Worm (Caenorhabditis elegans) whole organism, young adult: ENCODE data around the gene cwp-1.
A peak's percentile ranks its signal among the peaks of the same experiment; 100 is the strongest.

Source experiments
- C17E4.6 ChIP-seq: fragments of 200-800 bp; sonication (Bioruptor generic); IDR thresholded peaks from 2 replicates; pipeline ENCODE4 v1.3.6; 2022; ENCODE audit warnings: missing genetic modification reagents, missing genetic modification characterization, missing compliant biosample characterization
- F22D6.2 ChIP-seq: sonication (generic microtip); optimal IDR thresholded peaks from 2 replicates; lab custom pipeline; 2016; ENCODE audit warnings: mild to moderate bottlenecking, missing genetic modification characterization, missing compliant biosample characterization
- F33H1.4 ChIP-seq: fragments of 200-800 bp; sonication (Bioruptor generic); IDR thresholded peaks from 2 replicates; pipeline ENCODE4 v1.3.6; 2022; ENCODE audit warnings: missing genetic modification reagents, missing genetic modification characterization, missing compliant biosample characterization
- F37B4.10 ChIP-seq: fragments of 200-800 bp; sonication (Bioruptor generic); IDR thresholded peaks from 2 replicates; pipeline ENCODE4 v1.3.6; 2022; ENCODE audit warnings: missing genetic modification characterization, missing compliant biosample characterization
- F39B2.1 ChIP-seq: fragments of 200-800 bp; sonication (Bioruptor generic); IDR thresholded peaks from 2 replicates; pipeline ENCODE4 v1.3.6; 2022; ENCODE audit warnings: missing genetic modification reagents, missing genetic modification characterization, missing compliant biosample characterization
- F55B11.4 ChIP-seq: sonication (generic microtip); optimal IDR thresholded peaks from 2 replicates; lab custom pipeline; 2016; ENCODE audit warnings: missing compliant biosample characterization, missing genetic modification characterization, borderline replicate concordance; ENCODE audit not compliant: insufficient read depth
- K11D2.4 ChIP-seq: fragments of 200-800 bp; sonication (Bioruptor generic); IDR thresholded peaks from 2 replicates; pipeline ENCODE4 v1.3.6; 2022; ENCODE audit warnings: missing genetic modification reagents, missing genetic modification characterization, missing compliant biosample characterization
- T26A5.8 ChIP-seq: sonication (generic microtip); optimal IDR thresholded peaks from 2 replicates; lab custom pipeline; 2016; ENCODE audit warnings: missing genetic modification characterization, missing compliant biosample characterization
- Y67H2A.10 ChIP-seq: fragments of 200-800 bp; sonication (Bioruptor generic); conservative IDR thresholded peaks from 2 replicates; pipeline ENCODE4 v1.3.6; 2022; ENCODE audit warnings: missing genetic modification reagents, missing genetic modification characterization, missing compliant biosample characterization
- Y79H2A.3 ChIP-seq: fragments of 200-800 bp; sonication (Bioruptor generic); conservative IDR thresholded peaks from 2 replicates; pipeline ENCODE4 v1.3.6; 2022; ENCODE audit warnings: missing genetic modification reagents, missing genetic modification characterization, missing compliant biosample characterization
- ZK185.1 ChIP-seq: sonication (generic microtip); optimal IDR thresholded peaks from 2 replicates; lab custom pipeline; 2016; ENCODE audit warnings: mild to moderate bottlenecking, missing genetic modification characterization, missing compliant biosample characterization; ENCODE audit not compliant: poor library complexity, severe bottlenecking
- akir-1 ChIP-seq: fragments of 200-800 bp; sonication (Bioruptor generic); optimal IDR thresholded peaks from 2 replicates; lab custom pipeline; 2018; ENCODE audit warnings: mild to moderate bottlenecking, missing genetic modification characterization, moderate library complexity, missing compliant biosample characterization
- aptf-2 ChIP-seq: fragments of 200-800 bp; sonication (Bioruptor generic); conservative IDR thresholded peaks from 2 replicates; pipeline ENCODE4 v1.3.6; 2022; ENCODE audit warnings: missing genetic modification reagents, missing genetic modification characterization, missing compliant biosample characterization
- athp-1 ChIP-seq: sonication (generic microtip); optimal IDR thresholded peaks from 2 replicates; lab custom pipeline; 2017; ENCODE audit warnings: mild to moderate bottlenecking, missing genetic modification characterization, missing compliant biosample characterization
- attf-3 ChIP-seq: fragments of 200-800 bp; sonication (Bioruptor generic); conservative IDR thresholded peaks from 2 replicates; pipeline ENCODE4 v1.3.6; 2022; ENCODE audit warnings: missing genetic modification reagents, missing genetic modification characterization, missing compliant biosample characterization
- attf-6 ChIP-seq: fragments of 200-800 bp; sonication (Bioruptor generic); IDR thresholded peaks from 2 replicates; pipeline ENCODE4 v1.3.6; 2022; ENCODE audit warnings: missing genetic modification reagents, missing genetic modification characterization, missing compliant biosample characterization
- ceh-40 ChIP-seq: fragments of 200-800 bp; sonication (Bioruptor generic); IDR thresholded peaks from 2 replicates; pipeline ENCODE4 v1.3.6; 2022; ENCODE audit warnings: missing genetic modification characterization, missing compliant biosample characterization
- ceh-91 ChIP-seq: fragments of 200-800 bp; sonication (Bioruptor generic); IDR thresholded peaks from 2 replicates; pipeline ENCODE4 v1.3.6; 2022; ENCODE audit warnings: missing genetic modification reagents, missing genetic modification characterization, missing compliant biosample characterization
- chd-7 ChIP-seq: sonication (generic microtip); optimal IDR thresholded peaks from 2 replicates; lab custom pipeline; 2016; ENCODE audit warnings: mild to moderate bottlenecking, missing genetic modification characterization, moderate library complexity, missing compliant biosample characterization
- dpff-1 ChIP-seq: sonication (generic microtip); optimal IDR thresholded peaks from 2 replicates; lab custom pipeline; 2017; ENCODE audit warnings: mild to moderate bottlenecking, missing genetic modification characterization, missing compliant biosample characterization
- egl-18 ChIP-seq: fragments of 200-800 bp; sonication (Bioruptor generic); IDR thresholded peaks from 2 replicates; pipeline ENCODE4 v1.3.6; 2022; ENCODE audit warnings: missing genetic modification reagents, missing genetic modification characterization, missing compliant biosample characterization
- egl-44 ChIP-seq: fragments of 200-800 bp; sonication (Bioruptor generic); IDR thresholded peaks from 2 replicates; pipeline ENCODE4 v1.3.6; 2022; ENCODE audit warnings: missing genetic modification reagents, missing genetic modification characterization, missing compliant biosample characterization
- ekl-4 ChIP-seq: fragments of 200-800 bp; sonication (Bioruptor generic); IDR thresholded peaks from 2 replicates; pipeline ENCODE4 v1.3.6; 2022; ENCODE audit warnings: missing genetic modification reagents, missing genetic modification characterization, missing compliant biosample characterization
- fkh-3 ChIP-seq: sonication (generic microtip); optimal IDR thresholded peaks from 2 replicates; lab custom pipeline; 2016; ENCODE audit warnings: mild to moderate bottlenecking, missing genetic modification characterization, missing compliant biosample characterization
- gei-17 ChIP-seq: fragments of 200-800 bp; sonication (Bioruptor generic); optimal IDR thresholded peaks from 2 replicates; lab custom pipeline; 2018; ENCODE audit warnings: mild to moderate bottlenecking, missing genetic modification characterization, missing compliant biosample characterization
- lin-54 ChIP-seq: fragments of 200-800 bp; sonication (Bioruptor generic); optimal IDR thresholded peaks from 2 replicates; lab custom pipeline; 2018; ENCODE audit warnings: mild to moderate bottlenecking, missing genetic modification characterization, missing compliant biosample characterization
- lir-1 ChIP-seq: fragments of 200-800 bp; sonication (Bioruptor generic); conservative IDR thresholded peaks from 2 replicates; pipeline ENCODE4 v1.3.6; 2022; ENCODE audit warnings: missing genetic modification reagents, missing genetic modification characterization, missing compliant biosample characterization
- lsy-27 ChIP-seq: sonication (generic microtip); optimal IDR thresholded peaks from 2 replicates; lab custom pipeline; 2017; ENCODE audit warnings: missing genetic modification characterization, mild to moderate bottlenecking, missing compliant biosample characterization, antibody characterized with exemption, missing genotype, borderline replicate concordance; ENCODE audit not compliant: insufficient read depth
- madf-6 ChIP-seq: fragments of 200-800 bp; sonication (Bioruptor generic); IDR thresholded peaks from 2 replicates; pipeline ENCODE4 v1.3.6; 2022; ENCODE audit warnings: missing genetic modification reagents, missing genetic modification characterization, missing compliant biosample characterization
- mcd-1 ChIP-seq: fragments of 200-800 bp; sonication (Bioruptor generic); IDR thresholded peaks from 2 replicates; pipeline ENCODE4 v1.3.6; 2022; ENCODE audit warnings: missing genetic modification reagents, missing genetic modification characterization, missing compliant biosample characterization
- mes-4 ChIP-seq: sonication (generic microtip); optimal IDR thresholded peaks from 2 replicates; lab custom pipeline; 2016; ENCODE audit warnings: missing genotype, missing genetic modification characterization, missing compliant biosample characterization
- nhr-120 ChIP-seq: fragments of 200-800 bp; sonication (Bioruptor generic); IDR thresholded peaks from 2 replicates; pipeline ENCODE4 v1.3.6; 2022; ENCODE audit warnings: missing genetic modification characterization, missing compliant biosample characterization
- nhr-179 ChIP-seq: sonication (generic microtip); optimal IDR thresholded peaks from 2 replicates; lab custom pipeline; 2016; ENCODE audit warnings: mild to moderate bottlenecking, missing genetic modification characterization, missing compliant biosample characterization
- nhr-27 ChIP-seq: fragments of 200-800 bp; sonication (Bioruptor generic); optimal IDR thresholded peaks from 2 replicates; lab custom pipeline; 2018; ENCODE audit warnings: mild to moderate bottlenecking, missing genetic modification characterization, moderate library complexity, missing compliant biosample characterization
- nhr-80 ChIP-seq: sonication (generic microtip); optimal IDR thresholded peaks from 2 replicates; lab custom pipeline; 2016; ENCODE audit warnings: missing genetic modification characterization, missing compliant biosample characterization
- nhr-90 ChIP-seq: sonication (generic microtip); optimal IDR thresholded peaks from 2 replicates; lab custom pipeline; 2016; ENCODE audit warnings: missing genotype, mild to moderate bottlenecking, missing genetic modification characterization, missing compliant biosample characterization
- pbrm-1 ChIP-seq: fragments of 200-800 bp; sonication (Bioruptor generic); IDR thresholded peaks from 2 replicates; pipeline ENCODE4 v1.3.6; 2022; ENCODE audit warnings: missing genetic modification reagents, missing genetic modification characterization, missing compliant biosample characterization
- rec-8 ChIP-seq, 2 experiments: sonication (generic microtip); optimal IDR thresholded peaks; 2 replicates each; lab custom pipeline; 2016; ENCODE audit warnings: mild to moderate bottlenecking in 2 of 2, missing genetic modification characterization in 2 of 2, missing genetic modification reagents in 2 of 2, missing genotype in 2 of 2, missing biosample characterization in 1 of 2, missing compliant biosample characterization in 1 of 2, moderate library complexity in 1 of 2
- sdz-38 ChIP-seq: sonication (generic microtip); optimal IDR thresholded peaks from 2 replicates; lab custom pipeline; 2016; ENCODE audit warnings: missing genotype, missing genetic modification characterization, missing compliant biosample characterization
- snpc-1.1 ChIP-seq: sonication (generic microtip); optimal IDR thresholded peaks from 2 replicates; lab custom pipeline; 2017; ENCODE audit warnings: missing genetic modification characterization, mild to moderate bottlenecking, missing compliant biosample characterization, antibody characterized with exemption, moderate library complexity, missing genotype, missing genetic modification reagents; ENCODE audit not compliant: insufficient read depth
- snpc-1.3 ChIP-seq: sonication (generic microtip); optimal IDR thresholded peaks from 2 replicates; lab custom pipeline; 2017; ENCODE audit warnings: missing genetic modification characterization, mild to moderate bottlenecking, missing compliant biosample characterization, antibody characterized with exemption, moderate library complexity, missing genotype, missing genetic modification reagents; ENCODE audit not compliant: insufficient read depth
- tbx-9 ChIP-seq: sonication (generic microtip); optimal IDR thresholded peaks from 2 replicates; lab custom pipeline; 2016; ENCODE audit warnings: borderline replicate concordance, missing genetic modification characterization, inconsistent platforms, missing compliant biosample characterization
- unc-130 ChIP-seq: sonication (generic microtip); optimal IDR thresholded peaks from 2 replicates; lab custom pipeline; 2016; ENCODE audit warnings: missing genetic modification reagents, missing genetic modification characterization, missing compliant biosample characterization
- zfh-2 ChIP-seq: fragments of 200-800 bp; sonication (Bioruptor generic); conservative IDR thresholded peaks from 2 replicates; pipeline ENCODE4 v1.3.6; 2022; ENCODE audit warnings: missing genetic modification reagents, missing genetic modification characterization, missing compliant biosample characterization
- ztf-22 ChIP-seq: fragments of 200-800 bp; sonication (Bioruptor generic); optimal IDR thresholded peaks from 2 replicates; lab custom pipeline; 2018; ENCODE audit warnings: mild to moderate bottlenecking, missing genetic modification characterization, moderate library complexity, missing compliant biosample characterization
- ztf-3 ChIP-seq: fragments of 200-800 bp; sonication (Bioruptor generic); optimal IDR thresholded peaks from 2 replicates; lab custom pipeline; 2018; ENCODE audit warnings: mild to moderate bottlenecking, missing genetic modification characterization, missing compliant biosample characterization

Gene cwp-1

DNA sequence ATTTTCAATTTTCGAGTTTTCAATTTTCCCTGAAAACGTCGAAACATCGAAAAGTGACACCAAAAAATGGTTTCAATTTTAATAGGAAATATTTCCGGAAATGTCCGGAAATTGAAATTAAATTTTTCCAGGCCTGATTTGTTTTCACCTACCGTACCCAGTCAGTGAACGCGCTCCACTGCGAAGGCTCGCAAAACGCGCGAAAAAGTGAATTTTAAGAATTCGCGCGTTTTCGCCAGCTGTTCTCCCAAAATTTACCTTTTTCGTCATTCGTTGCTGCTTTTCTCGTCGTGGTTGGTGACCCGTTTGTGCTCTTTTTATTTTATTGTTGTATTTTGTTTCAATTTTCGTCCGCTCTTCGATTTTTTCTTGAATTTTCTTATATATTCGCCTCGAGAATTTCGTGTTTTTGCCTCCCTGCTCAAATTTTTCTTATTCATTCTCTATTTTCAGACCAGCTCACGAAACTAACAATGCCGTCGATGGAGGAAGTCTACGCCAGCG is 48.9 kb upstream of the cwp-1 start, which contains the start of gene T19H12.2 (continued):
- TF ChIP-seq F39B2.1 (GFP tag; lab: Robert Waterston, UW), result 0 out of 2 replicates have a peak, but pooled peaks have one; percentile 54
- TF ChIP-seq F55B11.4 (tag; lab: Kevin White, UChicago), result no peak
- no peak for TF ChIP-seq F37B4.10
- no peak for TF ChIP-seq nhr-80 (tag; lab: Kevin White, UChicago)
- TF ChIP-seq ceh-40 (GFP tag; lab: Robert Waterston, UW), result no peak
- TF ChIP-seq athp-1 (tag; lab: Kevin White, UChicago), result peak; percentile 51
- TF ChIP-seq rec-8 (tag; optimal IDR thresholded peaks at IDR 0.05; lab: Kevin White, UChicago), result no peak
- TF ChIP-seq nhr-27, result no peak
- no peak for TF ChIP-seq sdz-38
- peak; percentile 92 for TF ChIP-seq F33H1.4 (GFP tag; lab: Robert Waterston, UW)
- TF ChIP-seq K11D2.4 (GFP tag; lab: Robert Waterston, UW), result no peak
- no peak for TF ChIP-seq tbx-9 (tag; lab: Kevin White, UChicago)
- peak; percentile 66 for TF ChIP-seq aptf-2
- peak; percentile 71; the same call in 1 of the 2 replicates for TF ChIP-seq lir-1 (GFP tag; lab: Robert Waterston, UW)
- peak; percentile 86 for TF ChIP-seq snpc-1.3 (tag; lab: Kevin White, UChicago)
- peak; percentile 97 for TF ChIP-seq mcd-1
- no peak for TF ChIP-seq ztf-3 (GFP tag; lab: Kevin White, UChicago)
- peak; percentile 90 for TF ChIP-seq ekl-4
- no peak for TF ChIP-seq zfh-2
- no peak for TF ChIP-seq F22D6.2 (tag; lab: Kevin White, UChicago)
- TF ChIP-seq chd-7 (tag; lab: Kevin White, UChicago), result no peak
- TF ChIP-seq gei-17 (GFP tag; lab: Kevin White, UChicago), result no peak
- TF ChIP-seq fkh-3 (tag; lab: Kevin White, UChicago), result no peak
- TF ChIP-seq nhr-179 (tag; lab: Kevin White, UChicago), result no peak
- TF ChIP-seq attf-6 (GFP tag; lab: Robert Waterston, UW), result peak; percentile 41; the same call in 1 of the 2 replicates
- peak; percentile 50; the same call in 1 of the 2 replicates for TF ChIP-seq Y67H2A.10 (GFP tag; lab: Robert Waterston, UW)
- peak; percentile 100 for TF ChIP-seq madf-6 (GFP tag; lab: Robert Waterston, UW)
- no peak for TF ChIP-seq lsy-27 (tag; lab: Kevin White, UChicago)
- no peak for TF ChIP-seq nhr-120 (GFP tag; lab: Robert Waterston, UW)
- peak; percentile 83 for TF ChIP-seq unc-130 (GFP tag; lab: Kevin White, UChicago)
- TF ChIP-seq nhr-90, result no peak
- peak; percentile 80 for TF ChIP-seq pbrm-1 (GFP tag; lab: Robert Waterston, UW)
- no peak for TF ChIP-seq ZK185.1 (tag; lab: Kevin White, UChicago)
- peak; percentile 74 for TF ChIP-seq snpc-1.1 (tag; lab: Kevin White, UChicago)
- TF ChIP-seq attf-3 (GFP tag; lab: Robert Waterston, UW), result peak; percentile 67
- TF ChIP-seq ceh-91 (GFP tag; lab: Robert Waterston, UW), result peak; percentile 99
- no peak for TF ChIP-seq egl-44
- peak; percentile 88 for TF ChIP-seq lin-54 (GFP tag; lab: Kevin White, UChicago)
- peak; percentile 91 for TF ChIP-seq C17E4.6 (GFP tag; lab: Robert Waterston, UW)
- TF ChIP-seq T26A5.8, result no peak
- TF ChIP-seq akir-1 (GFP tag; lab: Kevin White, UChicago), result no peak
- TF ChIP-seq egl-18 (GFP tag; lab: Robert Waterston, UW), result no peak
- TF ChIP-seq ztf-22 (GFP tag; lab: Kevin White, UChicago), result no peak
- peak; percentile 86; the same call in 1 of the 2 replicates for TF ChIP-seq Y79H2A.3 (GFP tag; lab: Robert Waterston, UW)
- no peak for TF ChIP-seq dpff-1 (tag; lab: Kevin White, UChicago)
- no peak for TF ChIP-seq mes-4
- TF ChIP-seq, all 124 proteins: peak for 50
